Worm (Caenorhabditis elegans) whole organism, mixed stage, embryonic: ENCODE results near the gene mig-14.

Experiments used
- bed-3 ChIP-seq: fragments of 200-800 bp; sonication (Bioruptor generic); optimal IDR thresholded peaks from 3 replicates; lab custom pipeline; 2018; ENCODE audit warnings: mild to moderate bottlenecking, missing genetic modification characterization, moderate library complexity, missing compliant biosample characterization
- ceh-39 ChIP-seq: fragments of 150-350 bp; optimal IDR thresholded peaks from 2 replicates; lab custom pipeline; 2014; ENCODE audit warnings: missing biosample characterization, missing genetic modification characterization
- ces-1 ChIP-seq: fragments of 150-350 bp; optimal IDR thresholded peaks from 2 replicates; lab custom pipeline; 2014; ENCODE audit warnings: missing biosample characterization, missing genetic modification reagents, missing genetic modification characterization
- elt-1 ChIP-seq: sonication (generic microtip); optimal IDR thresholded peaks from 2 replicates; lab custom pipeline; 2017; ENCODE audit warnings: missing genetic modification characterization, mild to moderate bottlenecking, missing compliant biosample characterization, antibody characterized with exemption, moderate library complexity, borderline replicate concordance; ENCODE audit not compliant: insufficient read depth
- elt-3 ChIP-seq: fragments of 150-350 bp; optimal IDR thresholded peaks from 2 replicates; lab custom pipeline; 2014; ENCODE audit warnings: missing biosample characterization, missing genetic modification characterization
- lin-32 ChIP-seq: fragments of 200-800 bp; sonication (Bioruptor generic); optimal IDR thresholded peaks from 2 replicates; lab custom pipeline; 2018; ENCODE audit warnings: mild to moderate bottlenecking, missing genetic modification characterization, missing compliant biosample characterization
- mep-1 ChIP-seq: fragments of 150-350 bp; optimal IDR thresholded peaks from 2 replicates; lab custom pipeline; 2017; ENCODE audit warnings: missing biosample characterization, missing genetic modification reagents, missing genetic modification characterization, inconsistent platforms
- nhr-237 ChIP-seq: fragments of 150-350 bp; optimal IDR thresholded peaks from 2 replicates; lab custom pipeline; 2014; ENCODE audit warnings: missing biosample characterization, missing genetic modification characterization
- nhr-28 ChIP-seq: fragments of 150-350 bp; optimal IDR thresholded peaks from 2 replicates; lab custom pipeline; 2014; ENCODE audit warnings: missing biosample characterization, missing genetic modification characterization
- nhr-76 ChIP-seq: sonication (generic microtip); optimal IDR thresholded peaks from 2 replicates; lab custom pipeline; 2017; ENCODE audit warnings: missing biosample characterization, missing genetic modification characterization
- unc-39 ChIP-seq: fragments of 150-350 bp; optimal IDR thresholded peaks from 2 replicates; lab custom pipeline; 2014; ENCODE audit warnings: missing biosample characterization, missing genetic modification characterization
- unc-62 ChIP-seq: fragments of 150-350 bp; optimal IDR thresholded peaks from 2 replicates; lab custom pipeline; 2014; ENCODE audit warnings: missing biosample characterization, missing genetic modification reagents, missing genetic modification characterization

ce11 chrII:13695343-13696332, 45.9 kb upstream of the mig-14 start, which contains the start of gene kqt-3:
- no peak for TF ChIP-seq unc-39 (tag; lab: Kevin White, UChicago)
- no peak for TF ChIP-seq bed-3 (GFP tag; lab: Kevin White, UChicago)
- no peak for TF ChIP-seq nhr-76 (tag; lab: Kevin White, UChicago)
- no peak for TF ChIP-seq ceh-39 (tag; lab: Kevin White, UChicago)
- no peak for TF ChIP-seq lin-32 (GFP tag; lab: Kevin White, UChicago)
- TF ChIP-seq unc-62 (GFP tag; lab: Kevin White, UChicago): no peak
- no peak for TF ChIP-seq ces-1 (GFP tag; lab: Kevin White, UChicago)
- no peak for TF ChIP-seq elt-1
- no peak for TF ChIP-seq nhr-28
- no peak for TF ChIP-seq mep-1 (tag; lab: Kevin White, UChicago)
- no peak for TF ChIP-seq elt-3
- TF ChIP-seq nhr-237 (tag; lab: Kevin White, UChicago): no peak
